Fruit fly (Drosophila melanogaster): Measurements from ENCODE around the gene dob.

Gene dob

DNA sequence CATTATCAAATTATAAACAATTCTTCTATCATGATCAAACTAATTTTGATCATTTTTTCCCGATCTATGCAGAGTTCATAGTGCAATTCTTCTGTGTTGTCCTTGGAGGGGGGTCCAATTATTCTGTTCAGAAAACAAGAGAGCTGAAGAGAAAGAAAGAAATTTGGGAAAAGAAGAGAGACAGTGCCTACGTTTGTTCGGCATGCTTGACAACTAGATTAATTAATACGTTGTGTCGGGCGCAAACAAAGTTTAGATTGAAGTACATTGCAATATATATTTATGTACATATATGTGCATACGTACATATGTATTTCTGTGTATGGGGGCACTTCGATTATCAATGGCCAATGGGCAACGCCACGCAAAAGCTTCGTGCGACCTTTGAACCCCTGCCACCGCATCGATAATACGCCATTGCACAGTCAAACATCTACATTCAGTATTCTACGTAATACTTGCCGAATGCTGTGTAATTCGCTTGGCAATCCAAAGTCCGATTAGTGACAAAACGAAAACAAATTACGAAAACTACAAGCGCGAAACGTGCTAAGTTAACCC lies 10.8 kb downstream of the dob start:
- TF ChIP-seq Hnf4 (GFP tag; optimal IDR thresholded peaks at IDR 0.05), result peak; percentile 28
- no peak for TF ChIP-seq Dif (GFP tag; optimal IDR thresholded peaks at IDR 0.05; ENCODE audit: partially characterized antibody)

DNA sequence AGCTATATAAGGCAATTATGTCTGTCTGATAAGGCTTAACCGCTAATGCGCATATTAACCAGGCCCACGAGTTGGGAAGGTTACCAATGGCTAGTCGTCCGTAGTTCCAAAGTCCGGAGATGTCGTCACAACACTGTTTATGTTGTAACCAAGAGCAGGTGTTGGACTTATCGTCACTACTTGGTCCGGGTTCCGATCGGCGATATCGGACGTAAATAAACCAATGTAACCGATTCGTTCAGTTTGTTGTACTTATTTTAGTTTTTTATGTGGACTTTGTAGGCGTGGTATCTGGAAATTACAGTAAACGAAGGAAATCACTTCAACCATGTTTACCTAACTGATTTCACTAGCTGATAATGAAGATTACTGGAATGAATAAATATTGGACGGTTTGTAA lies 11.6 kb downstream of the dob start:
- no peak for TF ChIP-seq usp (GFP tag; optimal IDR thresholded peaks at IDR 0.05)
- no peak for TF ChIP-seq woc (GFP tag; optimal IDR thresholded peaks at IDR 0.05)
- no peak for TF ChIP-seq fru (GFP tag; optimal IDR thresholded peaks at IDR 0.05)
- TF ChIP-seq brk (GFP tag; optimal IDR thresholded peaks at IDR 0.05), result no peak
- no peak for TF ChIP-seq psq (GFP tag; optimal IDR thresholded peaks at IDR 0.05)
- TF ChIP-seq h (GFP tag; optimal IDR thresholded peaks at IDR 0.05), result no peak
- TF ChIP-seq Hr78 (GFP tag; optimal IDR thresholded peaks at IDR 0.05), result no peak
- TF ChIP-seq sage (GFP tag; optimal IDR thresholded peaks at IDR 0.05), result no peak
- no peak for TF ChIP-seq Mio (GFP tag; optimal IDR thresholded peaks at IDR 0.05)
- no peak for TF ChIP-seq Vsx2 (GFP tag; optimal IDR thresholded peaks at IDR 0.05; ENCODE audit: partially characterized antibody)
- TF ChIP-seq Hnf4 (GFP tag; optimal IDR thresholded peaks at IDR 0.05), result no peak
- TF ChIP-seq dl (GFP tag; optimal IDR thresholded peaks at IDR 0.05; ENCODE audit: insufficient read depth in 1 of 2, partially characterized antibody in 2 of 2), result no peak
- no peak for TF ChIP-seq Sp1 (GFP tag; optimal IDR thresholded peaks at IDR 0.05)
- no peak for TF ChIP-seq dsf (GFP tag; optimal IDR thresholded peaks at IDR 0.05; ENCODE audit: borderline replicate concordance)
- no peak for TF ChIP-seq tai (GFP tag; optimal IDR thresholded peaks at IDR 0.05)
- TF ChIP-seq Dif (GFP tag; optimal IDR thresholded peaks at IDR 0.05; ENCODE audit: partially characterized antibody), result no peak
- no peak for TF ChIP-seq dmrt93B (GFP tag; optimal IDR thresholded peaks at IDR 0.05)

DNA sequence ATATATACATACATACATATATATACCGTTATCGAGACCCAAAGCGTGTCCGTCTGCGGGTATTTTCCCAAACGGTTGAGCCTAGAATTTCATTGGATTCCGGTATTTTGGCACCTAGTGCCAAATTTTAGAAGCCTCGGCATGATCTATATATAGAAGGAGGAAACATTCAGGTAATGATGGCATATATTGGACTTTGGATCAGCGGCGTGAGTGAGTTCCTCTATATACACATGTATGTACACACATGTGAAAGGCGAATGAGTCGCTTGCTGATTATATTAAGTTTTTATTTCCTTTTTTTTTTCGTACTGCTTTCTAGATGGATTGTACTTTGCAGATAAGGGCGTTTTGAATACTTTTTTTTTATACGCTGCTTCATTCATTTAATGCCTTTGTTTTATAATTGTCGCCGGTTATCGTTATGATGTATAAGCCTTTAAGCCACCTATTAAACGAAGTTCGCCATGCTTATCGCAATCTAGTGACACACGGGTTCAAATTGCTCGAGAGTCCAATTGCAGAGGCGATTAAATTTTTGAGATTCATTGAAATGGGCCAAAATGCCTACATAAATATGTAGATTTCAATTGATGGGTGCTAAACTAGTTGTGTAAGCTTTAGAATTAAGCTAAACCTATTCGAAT lies 12.5 kb downstream of the dob start:
- TF ChIP-seq Rel (GFP tag; optimal IDR thresholded peaks at IDR 0.05), result no peak
- peak; percentile 49 for TF ChIP-seq Rel (tag; optimal IDR thresholded peaks at IDR 0.05)
- TF ChIP-seq woc (GFP tag; optimal IDR thresholded peaks at IDR 0.05), result no peak
- peak; percentile 48 for TF ChIP-seq Hnf4 (GFP tag; optimal IDR thresholded peaks at IDR 0.05)
- TF ChIP-seq Sp1 (GFP tag; optimal IDR thresholded peaks at IDR 0.05), result peak; percentile 6

DNA sequence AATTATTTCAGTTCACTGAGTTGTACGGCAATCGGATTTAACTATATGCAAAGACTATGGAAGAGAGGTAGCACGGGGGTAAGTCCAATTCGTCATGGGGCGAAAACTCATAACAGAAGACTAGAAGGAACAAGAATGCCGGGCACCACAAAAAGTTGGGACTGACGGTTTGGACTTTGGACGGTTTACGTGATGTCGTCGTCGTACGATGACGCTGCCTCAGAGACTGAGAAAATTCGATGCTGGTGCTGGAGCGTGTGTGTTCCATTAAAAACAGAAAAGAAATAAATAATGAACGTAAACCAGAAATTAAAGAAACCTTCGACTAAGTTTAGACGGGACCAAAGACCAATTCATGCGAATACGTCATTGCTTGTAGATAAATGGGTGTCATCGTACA lies 13.1 kb downstream of the dob start:
- no peak for TF ChIP-seq sage (GFP tag; optimal IDR thresholded peaks at IDR 0.05)
- TF ChIP-seq Hnf4 (GFP tag; optimal IDR thresholded peaks at IDR 0.05), result peak; percentile 45

DNA sequence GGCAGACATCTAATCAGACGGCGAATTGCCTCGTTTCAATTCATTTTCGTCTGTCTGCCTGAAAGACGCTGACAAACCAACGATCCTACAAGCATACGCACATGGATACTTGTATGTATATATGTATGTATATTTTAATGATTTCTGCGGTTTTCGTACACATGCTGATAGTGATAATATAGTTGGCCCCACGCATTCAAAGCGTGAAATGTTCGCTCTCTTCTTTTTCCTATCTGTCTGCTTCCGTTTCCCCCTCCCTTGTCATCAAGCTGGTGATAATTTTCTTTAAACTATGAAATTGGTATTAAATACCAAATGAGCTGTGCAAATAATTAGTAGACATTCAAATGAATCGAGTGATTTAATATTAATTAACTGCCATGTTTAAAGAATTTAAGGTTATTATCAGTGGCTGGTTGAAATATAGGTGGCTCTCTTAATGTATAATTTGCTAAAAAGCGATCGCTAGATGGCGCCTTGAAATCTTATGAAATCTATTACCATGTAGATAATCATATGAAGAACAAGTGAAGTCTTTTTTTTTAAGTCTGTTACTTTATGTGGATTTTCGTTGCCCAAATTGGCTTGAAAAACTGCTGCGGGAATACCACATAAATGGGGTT lies 14.1 kb downstream of the dob start, which contains the start of gene CG33177:
TSS of gene CG33177 (plus strand) at position 588 of the 623 bp plus-strand sequence.
- TF ChIP-seq h (GFP tag; optimal IDR thresholded peaks at IDR 0.05) (peak; percentile 7), fru (GFP tag; optimal IDR thresholded peaks at IDR 0.05) (peak; percentile 39), CG32264 (GFP tag; optimal IDR thresholded peaks at IDR 0.05) (no peak), CG9705 (GFP tag; optimal IDR thresholded peaks at IDR 0.05) (peak; percentile 20), foxo (GFP tag; optimal IDR thresholded peaks at IDR 0.05) (peak in 1 of 2 experiments; percentile 38), HLH106 (tag; optimal IDR thresholded peaks at IDR 0.05) (peak; percentile 16), Hnf4 (GFP tag; optimal IDR thresholded peaks at IDR 0.05) (peak; percentile 36), Rel (GFP tag; optimal IDR thresholded peaks at IDR 0.05) (no peak), Rel (tag; optimal IDR thresholded peaks at IDR 0.05) (no peak), rgr (GFP tag; optimal IDR thresholded peaks at IDR 0.05) (peak; percentile 3), ey (GFP tag; optimal IDR thresholded peaks at IDR 0.05) (no peak), Mio (GFP tag; optimal IDR thresholded peaks at IDR 0.05) (no peak), Myc (optimal IDR thresholded peaks at IDR 0.05) (no peak), tai (GFP tag; optimal IDR thresholded peaks at IDR 0.05) (peak; percentile 35)

DNA sequence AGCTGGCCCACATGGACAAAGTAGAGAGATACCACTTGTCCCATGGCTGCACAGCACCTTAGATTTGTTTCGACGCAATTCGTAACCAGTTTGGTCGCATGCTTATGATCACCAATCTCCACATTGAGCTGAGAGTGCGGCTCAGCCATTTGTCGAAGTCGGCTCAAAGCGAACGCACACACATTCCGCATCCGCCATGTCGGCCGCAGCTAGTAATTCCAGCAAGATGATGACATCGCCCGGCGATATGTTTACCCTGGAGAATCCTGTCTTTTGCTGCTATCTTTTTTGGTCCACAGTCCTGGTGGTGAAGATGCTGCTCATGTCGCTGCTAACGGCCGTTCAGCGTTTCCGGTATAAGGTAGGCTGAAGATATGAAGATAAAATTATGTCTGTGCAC lies 15.9 kb downstream of the dob start, which contains the start of gene CG33178:
TSS of gene CG33178 (plus strand) at position 147 of the 400 bp plus-strand sequence.
- no peak for TF ChIP-seq fru (GFP tag; optimal IDR thresholded peaks at IDR 0.05)
- TF ChIP-seq OdsH (GFP tag; optimal IDR thresholded peaks at IDR 0.05), result no peak
- no peak for TF ChIP-seq dl (GFP tag; optimal IDR thresholded peaks at IDR 0.05; ENCODE audit: insufficient read depth in 1 of 2, partially characterized antibody in 2 of 2)
- TF ChIP-seq br (GFP tag; optimal IDR thresholded peaks at IDR 0.05), result no peak
- no peak for TF ChIP-seq sv (GFP tag; optimal IDR thresholded peaks at IDR 0.05)
- TF ChIP-seq HLH106 (tag; optimal IDR thresholded peaks at IDR 0.05), result no peak
- TF ChIP-seq brk (GFP tag; optimal IDR thresholded peaks at IDR 0.05), result no peak
- no peak for TF ChIP-seq CG9705 (GFP tag; optimal IDR thresholded peaks at IDR 0.05)
- TF ChIP-seq Rel (GFP tag; optimal IDR thresholded peaks at IDR 0.05), result no peak
- no peak for TF ChIP-seq Rel (tag; optimal IDR thresholded peaks at IDR 0.05)
- no peak for TF ChIP-seq Sp1 (GFP tag; optimal IDR thresholded peaks at IDR 0.05)
- TF ChIP-seq usp (GFP tag; optimal IDR thresholded peaks at IDR 0.05), result no peak
- no peak for TF ChIP-seq GATAd (GFP tag; optimal IDR thresholded peaks at IDR 0.05)
- TF ChIP-seq Myc (optimal IDR thresholded peaks at IDR 0.05), result no peak
- TF ChIP-seq foxo (GFP tag; optimal IDR thresholded peaks at IDR 0.05), result no peak
- TF ChIP-seq Vsx2 (GFP tag; optimal IDR thresholded peaks at IDR 0.05; ENCODE audit: partially characterized antibody), result no peak
